Fruit fly (Drosophila melanogaster) Kc167 (cell line): Measurements from ENCODE around the gene shps.

Experiments
- h ChIP-seq: fragments of >200 bp; optimal IDR thresholded peaks from 3 replicates; lab custom pipeline; 2018; ENCODE audit warnings: missing external identifiers
- insv ChIP-seq: fragments of >200 bp; optimal IDR thresholded peaks from 3 replicates; lab custom pipeline; 2018; ENCODE audit warnings: missing external identifiers
- psq ChIP-seq: fragments of >200 bp; optimal IDR thresholded peaks from 2 replicates; lab custom pipeline; 2017; ENCODE audit warnings: missing external identifiers

DNA sequence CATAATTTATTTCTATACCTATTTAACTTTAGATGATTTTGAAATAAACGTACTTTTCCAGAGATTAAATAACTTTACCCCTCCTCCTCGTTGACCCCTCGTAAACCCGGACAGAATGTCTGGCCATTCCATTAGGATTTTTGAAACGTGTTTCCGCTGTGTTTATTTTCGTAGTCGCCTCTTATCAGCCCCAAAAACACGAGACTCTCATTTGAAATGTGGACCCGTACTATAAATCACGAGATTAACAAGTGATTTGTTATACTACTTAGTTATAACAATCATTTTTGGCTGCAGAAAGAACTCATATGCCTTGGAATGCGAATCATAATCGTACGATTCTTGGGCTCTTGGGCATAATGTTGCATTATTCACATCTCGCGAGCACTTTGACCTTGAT is 3.9 kb upstream of the shps start:
- TF ChIP-seq insv (lab: Kevin White, UChicago) (no peak), psq (no peak), h (lab: Kevin White, UChicago) (no peak)
